Fruit fly (Drosophila melanogaster): ENCODE data around the gene aust.

aust gene

dm6 chr2L:9210864-9211701 lies 39.8 kb downstream of the aust start (continued):
- TF ChIP-seq CG31365 (tag; optimal IDR thresholded peaks at IDR 0.05) (no peak), bab2 (GFP tag; optimal IDR thresholded peaks at IDR 0.05) (peak; percentile 19), CG3838 (GFP tag; optimal IDR thresholded peaks at IDR 0.05) (no peak), Atf3 (GFP tag; optimal IDR thresholded peaks at IDR 0.05) (no peak), CG33213 (GFP tag; optimal IDR thresholded peaks at IDR 0.05) (no peak), cato (GFP tag; optimal IDR thresholded peaks at IDR 0.05; ENCODE audit: borderline replicate concordance) (no peak), CG17361 (GFP tag; IDR thresholded peaks at IDR 0.05) (peak; percentile 74), Hr39 (optimal IDR thresholded peaks at IDR 0.05) (no peak), run (tag; optimal IDR thresholded peaks at IDR 0.05) (no peak), ind (GFP tag; optimal IDR thresholded peaks at IDR 0.05) (peak; percentile 33), CG4854 (GFP tag; optimal IDR thresholded peaks at IDR 0.05) (peak; percentile 28), PHDP (tag; optimal IDR thresholded peaks at IDR 0.05) (peak; percentile 72), CG12659 (GFP tag; optimal IDR thresholded peaks at IDR 0.05) (peak; percentile 53), Hmx (GFP tag; optimal IDR thresholded peaks at IDR 0.05) (no peak), CG10462 (GFP tag; optimal IDR thresholded peaks at IDR 0.05) (no peak), CG32767 (GFP tag; IDR thresholded peaks at IDR 0.05) (peak; percentile 39; the same call in 1 of the 2 replicates), aop (GFP tag; IDR thresholded peaks at IDR 0.05) (no peak), Rfx (GFP tag; IDR thresholded peaks at IDR 0.05) (peak; percentile 53; the same call in 1 of the 2 replicates), YL-1 (GFP tag; optimal IDR thresholded peaks at IDR 0.05) (peak; percentile 42), chinmo (GFP tag; IDR thresholded peaks at IDR 0.05; ENCODE audit: partially characterized antibody) (no peak), Eip74EF (GFP tag; optimal IDR thresholded peaks at IDR 0.05) (peak in 1 of 2 experiments; percentile 77), dan (GFP tag; IDR thresholded peaks at IDR 0.05) (no peak), pan (optimal IDR thresholded peaks at IDR 0.05) (no peak), pan (GFP tag; optimal IDR thresholded peaks at IDR 0.05 in 1 of 2, IDR thresholded peaks at IDR 0.05 in 1 of 2) (peak in 1 of 2 experiments; percentile 67), CkIIα-i1 (GFP tag; IDR thresholded peaks at IDR 0.05) (no peak), nau (GFP tag; optimal IDR thresholded peaks at IDR 0.05) (peak; percentile 46), ems (GFP tag; optimal IDR thresholded peaks at IDR 0.05) (no peak), Chrac-16 (GFP tag; optimal IDR thresholded peaks at IDR 0.05) (peak; percentile 45), CG4820 (GFP tag; optimal IDR thresholded peaks at IDR 0.05) (peak; percentile 53), jigr1 (GFP tag; IDR thresholded peaks at IDR 0.05) (no peak), BtbVII (GFP tag; optimal IDR thresholded peaks at IDR 0.05) (peak; percentile 59), vnd (GFP tag; IDR thresholded peaks at IDR 0.05; ENCODE audit: partially characterized antibody) (no peak), gsb-n (tag; optimal IDR thresholded peaks at IDR 0.05) (peak; percentile 26), CG15696 (tag; optimal IDR thresholded peaks at IDR 0.05) (peak; percentile 20), Antp (GFP tag; optimal IDR thresholded peaks at IDR 0.05) (no peak), CG17802 (tag; optimal IDR thresholded peaks at IDR 0.05) (no peak), chn (GFP tag; optimal IDR thresholded peaks at IDR 0.05) (peak; percentile 6), Dip2 (GFP tag; IDR thresholded peaks at IDR 0.05) (no peak), CG7839 (tag; optimal IDR thresholded peaks at IDR 0.05) (peak; percentile 77), kni (GFP tag; optimal IDR thresholded peaks at IDR 0.05) (no peak), dysf (GFP tag; IDR thresholded peaks at IDR 0.05) (peak; percentile 79), HmgZ (tag; optimal IDR thresholded peaks at IDR 0.05) (peak; percentile 48), CG31224 (GFP tag; IDR thresholded peaks at IDR 0.05) (0 out of 2 replicates have a peak, but pooled peaks have one; percentile 26), sim (GFP tag; IDR thresholded peaks at IDR 0.05) (no peak), Dp (GFP tag; optimal IDR thresholded peaks at IDR 0.05) (no peak), zfh1 (GFP tag; IDR thresholded peaks at IDR 0.05) (peak; percentile 50; the same call in 1 of the 3 replicates), Dek (tag; optimal IDR thresholded peaks at IDR 0.05) (peak; percentile 40), CG17829 (tag; optimal IDR thresholded peaks at IDR 0.05) (peak; percentile 61), CG2116 (GFP tag; optimal IDR thresholded peaks at IDR 0.05) (peak; percentile 15), trem (tag; optimal IDR thresholded peaks at IDR 0.05) (peak; percentile 7)

Measured in whole organism, embryonic.